Worm (Caenorhabditis elegans): ENCODE measurements around the gene arx-4.

- TF ChIP-seq dao-5 (tag; optimal IDR thresholded peaks at IDR 0.05): no peak
- TF ChIP-seq him-1 (tag; optimal IDR thresholded peaks at IDR 0.05): no peak
Observed at ce11 chrIII:856908-857307, 5.2 kb upstream of the arx-4 start.

Data from whole organism, L4/young adult.